Worm (Caenorhabditis elegans) whole organism, mixed stage, embryonic: ENCODE results near the gene kcc-1.

Experiments used
- blmp-1 ChIP-seq: fragments of 150-350 bp; optimal IDR thresholded peaks from 2 replicates; lab custom pipeline; 2014; ENCODE audit warnings: missing biosample characterization, missing genetic modification characterization
- elt-1 ChIP-seq: sonication (generic microtip); optimal IDR thresholded peaks from 2 replicates; lab custom pipeline; 2017; ENCODE audit warnings: missing genetic modification characterization, mild to moderate bottlenecking, missing compliant biosample characterization, antibody characterized with exemption, moderate library complexity, borderline replicate concordance; ENCODE audit not compliant: insufficient read depth
- hlh-1 ChIP-seq: fragments of 150-350 bp; optimal IDR thresholded peaks from 2 replicates; lab custom pipeline; 2014; ENCODE audit warnings: missing biosample characterization, missing genetic modification reagents, missing genetic modification characterization
- nhr-12 ChIP-seq: fragments of 150-350 bp; optimal IDR thresholded peaks from 2 replicates; lab custom pipeline; 2014; ENCODE audit warnings: missing biosample characterization, missing genetic modification characterization
- nhr-237 ChIP-seq: fragments of 150-350 bp; optimal IDR thresholded peaks from 2 replicates; lab custom pipeline; 2014; ENCODE audit warnings: missing biosample characterization, missing genetic modification characterization
- nhr-28 ChIP-seq: fragments of 150-350 bp; optimal IDR thresholded peaks from 2 replicates; lab custom pipeline; 2014; ENCODE audit warnings: missing biosample characterization, missing genetic modification characterization
- nhr-76 ChIP-seq: sonication (generic microtip); optimal IDR thresholded peaks from 2 replicates; lab custom pipeline; 2017; ENCODE audit warnings: missing biosample characterization, missing genetic modification characterization
- pha-4 ChIP-seq: fragments of 150-350 bp; optimal IDR thresholded peaks from 2 replicates; lab custom pipeline; 2018; ENCODE audit warnings: missing biosample characterization, missing genetic modification reagents, missing genetic modification characterization
- snpc-4 ChIP-seq: fragments of 150-350 bp; optimal IDR thresholded peaks from 2 replicates; lab custom pipeline; 2014; ENCODE audit warnings: missing biosample characterization, missing genetic modification characterization
- unc-120 ChIP-seq: sonication (generic microtip); optimal IDR thresholded peaks from 2 replicates; lab custom pipeline; 2017; ENCODE audit warnings: missing genetic modification characterization, missing compliant biosample characterization; ENCODE audit not compliant: poor library complexity, severe bottlenecking
- unc-39 ChIP-seq: fragments of 150-350 bp; optimal IDR thresholded peaks from 2 replicates; lab custom pipeline; 2014; ENCODE audit warnings: missing biosample characterization, missing genetic modification characterization
- unc-62 ChIP-seq: fragments of 150-350 bp; optimal IDR thresholded peaks from 2 replicates; lab custom pipeline; 2014; ENCODE audit warnings: missing biosample characterization, missing genetic modification reagents, missing genetic modification characterization
- zip-8 ChIP-seq: fragments of 150-350 bp; optimal IDR thresholded peaks from 2 replicates; lab custom pipeline; 2014; ENCODE audit warnings: missing biosample characterization, missing genetic modification characterization

DNA sequence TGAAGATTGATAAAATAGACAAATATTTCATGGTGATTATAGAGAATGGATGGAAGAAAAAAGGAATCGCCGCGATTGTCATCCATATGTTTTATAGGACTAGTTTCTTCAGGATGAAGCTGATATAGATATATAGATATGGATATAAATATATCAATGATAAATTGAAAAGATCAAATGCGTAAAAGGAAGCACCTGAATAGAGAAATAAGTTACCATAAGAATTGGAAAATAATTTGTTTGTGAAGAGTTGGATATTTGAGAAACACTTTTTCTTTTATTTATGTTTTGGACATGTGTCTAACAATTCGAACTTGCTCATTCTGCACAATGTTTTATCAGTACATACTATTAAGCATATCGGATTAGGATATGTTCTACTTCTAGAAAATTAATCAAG lies 18.0 kb upstream of the kcc-1 start, which contains the start of gene C42D4.13:
- no peak for TF ChIP-seq nhr-237
- TF ChIP-seq blmp-1 (tag; lab: Kevin White, UChicago): no peak
- no peak for TF ChIP-seq zip-8
- no peak for TF ChIP-seq unc-39 (tag; lab: Kevin White, UChicago)
- TF ChIP-seq hlh-1 (tag; lab: Kevin White, UChicago): no peak
- no peak for TF ChIP-seq unc-120 (tag; lab: Kevin White, UChicago)
- no peak for TF ChIP-seq snpc-4 (tag; lab: Kevin White, UChicago)
- TF ChIP-seq elt-1 (tag; lab: Kevin White, UChicago): no peak
- TF ChIP-seq nhr-76 (tag; lab: Kevin White, UChicago): no peak
- TF ChIP-seq nhr-12: no peak
- no peak for TF ChIP-seq nhr-28 (tag; lab: Kevin White, UChicago)
- TF ChIP-seq pha-4 (tag; lab: Kevin White, UChicago): no peak
- TF ChIP-seq unc-62 (GFP tag; lab: Kevin White, UChicago): no peak
